Fruit fly (Drosophila melanogaster) whole organism, embryonic: ENCODE data around the gene Hs6st.

Source experiments
- Atf6 ChIP-seq: fragments of 200-800 bp; sonication (Bioruptor generic); IDR thresholded peaks from 2 replicates; pipeline ENCODE4 v1.3.6; 2022; ENCODE audit warnings: missing biosample characterization, missing genetic modification characterization
- Awh ChIP-seq: fragments of 200-800 bp; sonication (Bioruptor generic); IDR thresholded peaks from 2 replicates; pipeline ENCODE4, ENCODE4 v1.3.6; 2022; ENCODE audit warnings: missing biosample characterization, missing genetic modification characterization
- BtbVII ChIP-seq: fragments of 200-800 bp; sonication (Bioruptor generic); optimal IDR thresholded peaks from 3 replicates; lab custom pipeline; 2017; ENCODE audit warnings: missing biosample characterization, mild to moderate bottlenecking, missing genetic modification characterization
- CG10543 ChIP-seq: fragments of 200-800 bp; sonication (Bioruptor generic); optimal IDR thresholded peaks from 3 replicates; lab custom pipeline; 2017; ENCODE audit warnings: missing biosample characterization, mild to moderate bottlenecking, missing genetic modification characterization, moderate library complexity
- CG10565 ChIP-seq: fragments of 200-800 bp; sonication (Bioruptor generic); optimal IDR thresholded peaks from 3 replicates; lab custom pipeline; 2016; ENCODE audit warnings: missing biosample characterization, mild to moderate bottlenecking, missing genetic modification characterization
- CG11456 ChIP-seq: fragments of 200-800 bp; sonication (Bioruptor generic); IDR thresholded peaks from 3 replicates; pipeline ENCODE4 v1.3.6; 2022; ENCODE audit warnings: missing biosample characterization, missing genetic modification characterization
- CG12769 ChIP-seq: fragments of 200-800 bp; sonication (Bioruptor generic); optimal IDR thresholded peaks from 2 replicates; lab custom pipeline; 2019; ENCODE audit warnings: missing biosample characterization, mild to moderate bottlenecking, missing genetic modification characterization, moderate library complexity
- CG14667 ChIP-seq: fragments of 200-800 bp; sonication (Bioruptor generic); IDR thresholded peaks from 2 replicates; pipeline ENCODE4 v1.3.6; 2022; ENCODE audit warnings: missing biosample characterization, missing genetic modification characterization
- CG2712 ChIP-seq: fragments of 200-800 bp; optimal IDR thresholded peaks from 3 replicates; lab custom pipeline; 2019; ENCODE audit warnings: missing biosample characterization, mild to moderate bottlenecking, missing genetic modification characterization, moderate library complexity
- CG2875 ChIP-seq: fragments of 200-800 bp; sonication (Bioruptor generic); optimal IDR thresholded peaks from 2 replicates; lab custom pipeline; 2017; ENCODE audit warnings: missing biosample characterization, mild to moderate bottlenecking, missing genetic modification characterization, missing genetic modification reagents
- CG2889 ChIP-seq: fragments of 200-800 bp; sonication (Bioruptor generic); IDR thresholded peaks from 3 replicates; pipeline ENCODE4 v1.3.6; 2022; ENCODE audit warnings: missing biosample characterization, missing genetic modification characterization
- CG4730 ChIP-seq: fragments of 200-800 bp; sonication (Bioruptor generic); IDR thresholded peaks from 2 replicates; pipeline ENCODE4 v1.3.6; 2022; ENCODE audit warnings: missing biosample characterization, missing genetic modification characterization
- CG8089 ChIP-seq: fragments of 200-800 bp; sonication (Bioruptor generic); optimal IDR thresholded peaks from 3 replicates; lab custom pipeline; 2016; ENCODE audit warnings: missing biosample characterization, missing genetic modification characterization
- CG9817 ChIP-seq: fragments of 200-800 bp; sonication (Bioruptor generic); optimal IDR thresholded peaks from 2 replicates; lab custom pipeline; 2018; ENCODE audit warnings: missing biosample characterization, mild to moderate bottlenecking, missing genetic modification characterization, moderate library complexity
- CoRest ChIP-seq: fragments of 200-800 bp; sonication (Bioruptor generic); optimal IDR thresholded peaks from 3 replicates; lab custom pipeline; 2018; ENCODE audit warnings: missing biosample characterization, mild to moderate bottlenecking, missing genetic modification characterization, moderate library complexity
- Dad ChIP-seq: fragments of 200-800 bp; sonication (Bioruptor generic); optimal IDR thresholded peaks from 3 replicates; lab custom pipeline; 2016; ENCODE audit warnings: missing biosample characterization, missing genetic modification characterization
- Dfd ChIP-seq, 2 experiments: fragments of >200 bp; optimal IDR thresholded peaks; 2 replicates each; lab custom pipeline; 2017; ENCODE audit warnings: missing biosample characterization in 2 of 2, missing genetic modification characterization in 2 of 2
- Hr39 ChIP-seq: fragments of >200 bp; optimal IDR thresholded peaks from 2 replicates; lab custom pipeline; 2017
- Lhr ChIP-seq: fragments of 200-800 bp; sonication (Bioruptor generic); optimal IDR thresholded peaks from 3 replicates; lab custom pipeline; 2017; ENCODE audit warnings: mild to moderate bottlenecking, missing biosample characterization, missing genetic modification reagents, missing genetic modification characterization
- Med ChIP-seq: fragments of 200-800 bp; sonication (Bioruptor generic); peaks from one replicate; lab custom pipeline; 2016; ENCODE audit warnings: missing biosample characterization, missing genetic modification characterization, mild to moderate bottlenecking, inconsistent platforms, moderate library complexity
- Neu2 ChIP-seq: fragments of 200-800 bp; sonication (Bioruptor generic); optimal IDR thresholded peaks from 3 replicates; lab custom pipeline; 2016; ENCODE audit warnings: missing biosample characterization, missing genetic modification characterization, borderline replicate concordance
- Poxn ChIP-seq: fragments of 200-800 bp; sonication (Bioruptor generic); IDR thresholded peaks from 2 replicates; pipeline ENCODE4 v1.3.6; 2022; ENCODE audit warnings: missing biosample characterization, missing genetic modification characterization
- Scr ChIP-seq: fragments of 200-800 bp; sonication (Bioruptor generic); IDR thresholded peaks from 2 replicates; pipeline ENCODE4 v1.3.6; 2022; ENCODE audit warnings: missing biosample characterization, missing genetic modification characterization; ENCODE audit not compliant: partially characterized antibody
- Side ChIP-seq: fragments of 200-800 bp; sonication (Bioruptor generic); optimal IDR thresholded peaks from 2 replicates; lab custom pipeline; 2016; ENCODE audit warnings: missing biosample characterization, missing genetic modification characterization
- Sin3A ChIP-seq: fragments of >200 bp; optimal IDR thresholded peaks from 2 replicates; lab custom pipeline; 2018
- Trl ChIP-seq, 3 experiments: fragments of >200 bp in 2 of 3; fragments of 200-800 bp in 1 of 3; sonication (Bioruptor generic) in 1 of 3; optimal IDR thresholded peaks; 2 replicates in 1 of 3; 3 replicates in 2 of 3; lab custom pipeline; 2016 to 2017; ENCODE audit warnings: missing biosample characterization in 1 of 3, missing genetic modification characterization in 1 of 3
- abd-A ChIP-seq: fragments of 200-800 bp; sonication (Bioruptor generic); optimal IDR thresholded peaks from 3 replicates; lab custom pipeline; 2019; ENCODE audit warnings: missing biosample characterization, mild to moderate bottlenecking, missing genetic modification characterization, moderate library complexity
- bab2 ChIP-seq: fragments of 200-800 bp; sonication (Bioruptor generic); optimal IDR thresholded peaks from 2 replicates; lab custom pipeline; 2016; ENCODE audit warnings: missing biosample characterization, missing genetic modification characterization
- bbx ChIP-seq: fragments of 200-800 bp; sonication (Bioruptor generic); IDR thresholded peaks from 2 replicates; pipeline ENCODE4 v1.3.6; 2022; ENCODE audit warnings: missing biosample characterization, missing genetic modification characterization; ENCODE audit not compliant: partially characterized antibody
- bigmax ChIP-seq: fragments of 200-800 bp; sonication (Bioruptor generic); optimal IDR thresholded peaks from 2 replicates; lab custom pipeline; 2018; ENCODE audit warnings: missing biosample characterization, mild to moderate bottlenecking, missing genetic modification characterization
- crp ChIP-seq, 2 experiments: fragments of 200-800 bp; sonication (Bioruptor generic); optimal IDR thresholded peaks; 2 replicates in 1 of 2; 3 replicates in 1 of 2; lab custom pipeline; 2017; ENCODE audit warnings: missing biosample characterization in 2 of 2, missing genetic modification characterization in 2 of 2, mild to moderate bottlenecking in 1 of 2, moderate library complexity in 1 of 2
- dati ChIP-seq: fragments of 200-800 bp; sonication (Bioruptor generic); IDR thresholded peaks from 2 replicates; pipeline ENCODE4 v1.3.6; 2022; ENCODE audit warnings: missing biosample characterization, missing genetic modification characterization
- dimm ChIP-seq: fragments of 200-800 bp; sonication (Bioruptor generic); IDR thresholded peaks from 2 replicates; pipeline ENCODE4 v1.3.6; 2022; ENCODE audit warnings: missing biosample characterization, missing genetic modification characterization
- ftz-f1 ChIP-seq: fragments of 200-800 bp; sonication (Bioruptor generic); optimal IDR thresholded peaks from 2 replicates; lab custom pipeline; 2016; ENCODE audit warnings: missing biosample characterization, missing genetic modification characterization
- gro ChIP-seq: fragments of 200-800 bp; sonication (Bioruptor generic); optimal IDR thresholded peaks from 2 replicates; lab custom pipeline; 2016; ENCODE audit warnings: missing biosample characterization, missing genetic modification characterization
- h ChIP-seq: fragments of >200 bp; optimal IDR thresholded peaks from 2 replicates; lab custom pipeline; 2017
- jing ChIP-seq: fragments of 200-800 bp; sonication (Bioruptor generic); optimal IDR thresholded peaks from 2 replicates; lab custom pipeline; 2018; ENCODE audit warnings: missing biosample characterization, mild to moderate bottlenecking, missing genetic modification characterization
- lov ChIP-seq, 2 experiments: fragments of 200-800 bp in 1 of 2; fragments of >200 bp in 1 of 2; sonication (Bioruptor generic) in 1 of 2; IDR thresholded peaks in 1 of 2; optimal IDR thresholded peaks in 1 of 2; 2 replicates in 1 of 2; 3 replicates in 1 of 2; pipeline versions ENCODE4 v1.3.6 to Lab custom; 2017 to 2022; ENCODE audit warnings: missing biosample characterization in 1 of 2, missing genetic modification characterization in 1 of 2
- maf-S ChIP-seq: fragments of 200-800 bp; sonication (Bioruptor generic); optimal IDR thresholded peaks from 2 replicates; lab custom pipeline; 2016; ENCODE audit warnings: missing biosample characterization, missing genetic modification characterization
- oc ChIP-seq: fragments of 200-800 bp; sonication (Bioruptor generic); optimal IDR thresholded peaks from 2 replicates; lab custom pipeline; 2018; ENCODE audit warnings: missing biosample characterization, mild to moderate bottlenecking, missing genetic modification characterization, moderate library complexity
- prd ChIP-seq, 3 experiments: fragments of >200 bp in 2 of 3; fragments of 200-800 bp in 1 of 3; sonication (Bioruptor generic) in 1 of 3; optimal IDR thresholded peaks in 2 of 3; IDR thresholded peaks in 1 of 3; 2 replicates in 2 of 3; 3 replicates in 1 of 3; pipeline versions ENCODE4 v1.3.6 to Lab custom; 2017 to 2022; ENCODE audit warnings: missing biosample characterization in 1 of 3, missing genetic modification characterization in 1 of 3
- repo ChIP-seq: fragments of 200-800 bp; sonication (Bioruptor generic); optimal IDR thresholded peaks from 2 replicates; lab custom pipeline; 2016; ENCODE audit warnings: missing biosample characterization, missing genetic modification characterization
- ro ChIP-seq: fragments of 200-800 bp; sonication (Bioruptor generic); IDR thresholded peaks from 2 replicates; pipeline ENCODE4 v1.3.6; 2022; ENCODE audit warnings: missing biosample characterization, missing genetic modification characterization
- sc ChIP-seq, 3 experiments: fragments of >200 bp in 2 of 3; fragments of 200-800 bp in 1 of 3; sonication (Bioruptor generic) in 1 of 3; optimal IDR thresholded peaks; 2 replicates in 2 of 3; 3 replicates in 1 of 3; lab custom pipeline; 2017; ENCODE audit warnings: mild to moderate bottlenecking in 1 of 3, missing biosample characterization in 1 of 3, missing genetic modification characterization in 1 of 3, missing genetic modification reagents in 1 of 3
- shn ChIP-seq: fragments of 200-800 bp; sonication (Bioruptor generic); optimal IDR thresholded peaks from 3 replicates; lab custom pipeline; 2016; ENCODE audit warnings: missing biosample characterization, missing genetic modification characterization
- sim ChIP-seq: fragments of 200-800 bp; sonication (Bioruptor generic); IDR thresholded peaks from 2 replicates; pipeline ENCODE4 v1.3.6; 2022; ENCODE audit warnings: missing biosample characterization, missing genetic modification characterization
- trh ChIP-seq: fragments of 200-800 bp; sonication (Bioruptor generic); optimal IDR thresholded peaks from 2 replicates; lab custom pipeline; 2016; ENCODE audit warnings: missing biosample characterization, missing genetic modification characterization
- wor ChIP-seq: fragments of 200-800 bp; sonication (Bioruptor generic); IDR thresholded peaks from 2 replicates; pipeline ENCODE4 v1.3.6; 2022; ENCODE audit warnings: missing biosample characterization, missing genetic modification characterization
- zfh2 ChIP-seq: fragments of 200-800 bp; sonication (Bioruptor generic); optimal IDR thresholded peaks from 2 replicates; lab custom pipeline; 2016; ENCODE audit warnings: missing biosample characterization, missing genetic modification characterization

Gene Hs6st

DNA sequence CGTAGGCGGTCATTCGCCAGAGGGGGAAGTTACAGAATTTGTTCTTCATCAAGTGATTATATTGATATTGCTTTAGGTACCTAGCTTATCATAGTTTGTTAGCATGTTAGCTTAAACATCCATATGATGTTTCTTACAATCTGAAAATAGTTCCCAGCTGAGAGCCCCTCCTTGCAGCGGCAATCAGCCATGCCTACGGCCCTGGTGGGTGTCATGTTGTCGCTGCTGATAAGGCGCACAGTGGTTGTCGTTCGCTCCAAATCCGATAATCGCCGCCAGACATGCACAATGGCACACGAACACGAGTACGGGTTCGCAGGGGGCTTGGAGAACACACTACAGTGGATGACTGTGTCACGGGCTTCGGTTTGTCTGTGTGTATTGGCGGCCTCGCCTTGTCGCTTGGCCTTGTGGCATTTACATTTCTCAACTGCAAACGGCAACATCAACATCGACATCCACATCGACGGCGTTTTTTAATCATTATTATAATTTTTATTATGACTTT is 102.3 kb downstream of the Hs6st start (continued):
- TF ChIP-seq Poxn (GFP tag; lab: Robert Waterston, UW): no peak
- peak; percentile 86 for TF ChIP-seq Atf6
- TF ChIP-seq CG2875: peak; percentile 50
- TF ChIP-seq Med (GFP tag; lab: Kevin White, UChicago): peak; percentile 92
- TF ChIP-seq Sin3A (lab: Kevin White, UChicago): no peak
- peak; percentile 31; the same call in 1 of the 2 replicates for TF ChIP-seq dimm (GFP tag; lab: Robert Waterston, UW)
- no peak for TF ChIP-seq CG10565 (GFP tag; lab: Kevin White, UChicago)
- TF ChIP-seq CG2889 (GFP tag; lab: Robert Waterston, UW): peak; percentile 48; the same call in 2 of the 3 replicates
- no peak for TF ChIP-seq Neu2 (GFP tag; lab: Kevin White, UChicago)
- peak; percentile 80 for TF ChIP-seq BtbVII
- TF ChIP-seq shn (GFP tag; lab: Kevin White, UChicago): peak; percentile 76
- TF ChIP-seq CG14667 (GFP tag; lab: Robert Waterston, UW): peak; percentile 77
- no peak for TF ChIP-seq bbx (GFP tag; lab: Robert Waterston, UW)
- peak; percentile 11 for TF ChIP-seq Lhr
- peak; percentile 74; the same call in 1 of the 2 replicates for TF ChIP-seq Awh (GFP tag; lab: Robert Waterston, UW)
- peak; percentile 44; the same call in 1 of the 2 replicates for TF ChIP-seq wor (GFP tag; lab: Robert Waterston, UW)
- peak; percentile 82 for TF ChIP-seq zfh2 (GFP tag; lab: Kevin White, UChicago)
- TF ChIP-seq Hr39: no peak
- no peak for TF ChIP-seq h (lab: Kevin White, UChicago)
- TF ChIP-seq CG4730 (GFP tag; lab: Robert Waterston, UW): peak; percentile 80
- peak; percentile 79 for TF ChIP-seq CoRest (tag; lab: Kevin White, UChicago)
- TF ChIP-seq ftz-f1: peak; percentile 87
- TF ChIP-seq lov (optimal IDR thresholded peaks at IDR 0.05; lab: Kevin White, UChicago): no peak
- 0 out of 3 replicates have a peak, but pooled peaks have one; percentile 56 for TF ChIP-seq lov (GFP tag; IDR thresholded peaks at IDR 0.05; lab: Robert Waterston, UW)
- peak; percentile 63 for TF ChIP-seq jing
- TF ChIP-seq ro (GFP tag; lab: Robert Waterston, UW): peak; percentile 38; the same call in 1 of the 2 replicates
- peak; percentile 44 for TF ChIP-seq oc (tag; lab: Kevin White, UChicago)
- peak; percentile 75 for TF ChIP-seq CG2712 (tag; lab: Kevin White, UChicago)
- no peak for TF ChIP-seq sc (optimal IDR thresholded peaks at IDR 0.05; lab: Kevin White, UChicago)
- peak; percentile 48 for TF ChIP-seq sc (GFP tag; optimal IDR thresholded peaks at IDR 0.05; lab: Kevin White, UChicago)
- peak; percentile 66 for TF ChIP-seq CG9817
- no peak for TF ChIP-seq repo (GFP tag; lab: Kevin White, UChicago)
- TF ChIP-seq Trl (optimal IDR thresholded peaks at IDR 0.05; lab: Kevin White, UChicago): no peak
- TF ChIP-seq Trl (GFP tag; optimal IDR thresholded peaks at IDR 0.05; lab: Kevin White, UChicago): peak; percentile 76
- TF ChIP-seq dati (GFP tag; lab: Robert Waterston, UW): 0 out of 2 replicates have a peak, but pooled peaks have one; percentile 10
- TF ChIP-seq maf-S (GFP tag; lab: Kevin White, UChicago): peak; percentile 48
- peak; percentile 80 for TF ChIP-seq CG11456 (GFP tag; lab: Robert Waterston, UW)
- peak; percentile 61 for TF ChIP-seq sim
- peak; percentile 77 for TF ChIP-seq Side (GFP tag; lab: Kevin White, UChicago)
- peak; percentile 89 for TF ChIP-seq bab2 (GFP tag; lab: Kevin White, UChicago)
- peak; percentile 77 for TF ChIP-seq CG10543 (GFP tag; lab: Kevin White, UChicago)
- TF ChIP-seq Dad: peak; percentile 59
- no peak for TF ChIP-seq bigmax (GFP tag; lab: Kevin White, UChicago)
- TF ChIP-seq CG8089 (GFP tag; lab: Kevin White, UChicago): peak; percentile 44
- TF ChIP-seq Dfd (GFP tag; optimal IDR thresholded peaks at IDR 0.05; lab: Kevin White, UChicago): no peak
- no peak for TF ChIP-seq trh (GFP tag; lab: Kevin White, UChicago)
- peak; percentile 97 for TF ChIP-seq CG12769
- peak; percentile 87 for TF ChIP-seq gro (GFP tag; lab: Kevin White, UChicago)
- no peak for TF ChIP-seq Scr
- TF ChIP-seq abd-A (tag; lab: Kevin White, UChicago): peak; percentile 58
- TF ChIP-seq crp (GFP tag; optimal IDR thresholded peaks at IDR 0.05; lab: Kevin White, UChicago): peak in 1 of 2 experiments; percentile 41
- TF ChIP-seq prd (optimal IDR thresholded peaks at IDR 0.05; lab: Kevin White, UChicago): no peak
- peak; percentile 85 for TF ChIP-seq prd (GFP tag; IDR thresholded peaks at IDR 0.05; lab: Robert Waterston, UW)
